Worm (Caenorhabditis elegans) whole organism, early embryonic: ENCODE data around the gene C14C10.2.

Experiments
- B0310.2 ChIP-seq: sonication (generic microtip); optimal IDR thresholded peaks from 2 replicates; lab custom pipeline; 2016; ENCODE audit warnings: mild to moderate bottlenecking, missing genetic modification characterization, missing compliant biosample characterization
- F13C5.2 ChIP-seq: sonication (generic microtip); optimal IDR thresholded peaks from 2 replicates; lab custom pipeline; 2017; ENCODE audit warnings: mild to moderate bottlenecking, missing genetic modification characterization, inconsistent platforms, missing compliant biosample characterization
- aly-1 ChIP-seq: sonication (generic microtip); optimal IDR thresholded peaks from 2 replicates; lab custom pipeline; 2016; ENCODE audit warnings: missing genetic modification characterization, missing compliant biosample characterization
- ama-1 ChIP-seq: fragments of 150-350 bp; optimal IDR thresholded peaks from 2 replicates; lab custom pipeline; 2014
- ceh-13 ChIP-seq: fragments of 200-800 bp; sonication (Bioruptor generic); optimal IDR thresholded peaks from 2 replicates; lab custom pipeline; 2018; ENCODE audit warnings: mild to moderate bottlenecking, missing genetic modification characterization, missing compliant biosample characterization
- ceh-36 ChIP-seq: sonication (generic microtip); optimal IDR thresholded peaks from 2 replicates; lab custom pipeline; 2016; ENCODE audit warnings: missing genetic modification characterization, inconsistent platforms, missing compliant biosample characterization
- ets-7 ChIP-seq: sonication (generic microtip); optimal IDR thresholded peaks from 2 replicates; lab custom pipeline; 2016; ENCODE audit warnings: missing genotype, missing genetic modification characterization, missing compliant biosample characterization
- flt-1 ChIP-seq: fragments of 200-800 bp; sonication (Bioruptor generic); IDR thresholded peaks from 2 replicates; pipeline ENCODE4 v1.3.6; 2022; ENCODE audit warnings: missing genetic modification characterization, missing compliant biosample characterization
- hmbx-1 ChIP-seq: sonication (generic microtip); optimal IDR thresholded peaks from 2 replicates; lab custom pipeline; 2016; ENCODE audit warnings: mild to moderate bottlenecking, missing genetic modification characterization, missing compliant biosample characterization
- hmg-4 ChIP-seq: fragments of 200-800 bp; sonication (Bioruptor generic); optimal IDR thresholded peaks from 2 replicates; lab custom pipeline; 2018; ENCODE audit warnings: mild to moderate bottlenecking, missing genetic modification characterization, missing compliant biosample characterization
- hnd-1 ChIP-seq: sonication (generic microtip); optimal IDR thresholded peaks from 2 replicates; lab custom pipeline; 2016; ENCODE audit warnings: missing genetic modification characterization, missing compliant biosample characterization
- pes-1 ChIP-seq: fragments of 200-800 bp; sonication (Bioruptor generic); IDR thresholded peaks from 2 replicates; pipeline ENCODE4 v1.3.6; 2022; ENCODE audit warnings: missing genetic modification reagents, missing genetic modification characterization, missing compliant biosample characterization
- scrt-1 ChIP-seq: fragments of 200-800 bp; sonication (Bioruptor generic); IDR thresholded peaks from 2 replicates; pipeline ENCODE4 v1.3.6; 2022; ENCODE audit warnings: missing genetic modification characterization, missing compliant biosample characterization
- sea-1 ChIP-seq: fragments of 200-800 bp; sonication (Bioruptor generic); conservative IDR thresholded peaks from 2 replicates; pipeline ENCODE4 v1.3.6; 2022; ENCODE audit warnings: missing genetic modification characterization, missing compliant biosample characterization
- tbx-11 ChIP-seq: fragments of 200-800 bp; sonication (Bioruptor generic); IDR thresholded peaks from 2 replicates; pipeline ENCODE4 v1.3.6; 2022; ENCODE audit warnings: missing genetic modification characterization, missing compliant biosample characterization
- tbx-37 ChIP-seq: fragments of 200-800 bp; sonication (Bioruptor generic); conservative IDR thresholded peaks from 2 replicates; pipeline ENCODE4 v1.3.6; 2022; ENCODE audit warnings: missing genetic modification reagents, missing genetic modification characterization, missing compliant biosample characterization
- tra-4 ChIP-seq: sonication (generic microtip); optimal IDR thresholded peaks from 2 replicates; lab custom pipeline; 2017; ENCODE audit warnings: missing genetic modification characterization, missing compliant biosample characterization

The C14C10.2 gene

ce11 chrV:12590601-12591000 lies 1.7 kb downstream of the C14C10.2 start, which contains the start of gene ttr-43:
TSS of gene ttr-43 (minus strand) at chrV:12590701.
- TF ChIP-seq sea-1 (no peak), scrt-1 (GFP tag; lab: Robert Waterston, UW) (no peak), pes-1 (no peak), hnd-1 (tag; lab: Kevin White, UChicago) (no peak), flt-1 (no peak), ceh-36 (no peak), ceh-13 (no peak), tbx-37 (GFP tag; lab: Robert Waterston, UW) (no peak), tbx-11 (GFP tag; lab: Robert Waterston, UW) (no peak), hmbx-1 (tag; lab: Kevin White, UChicago) (no peak), aly-1 (no peak), B0310.2 (no peak), ets-7 (tag; lab: Kevin White, UChicago) (no peak), hmg-4 (GFP tag; lab: Kevin White, UChicago) (no peak), tra-4 (tag; lab: Kevin White, UChicago) (no peak), F13C5.2 (tag; lab: Kevin White, UChicago) (no peak), ama-1 (lab: Kevin White, UChicago) (no peak)

ce11 chrV:12588030-12588429 lies 4.2 kb downstream of the C14C10.2 start, which contains the start of gene C14C10.1:
TSS of gene C14C10.1 (plus strand) at chrV:12588330.
- TF ChIP-seq ceh-36 (no peak), aly-1 (no peak), hmg-4 (GFP tag; lab: Kevin White, UChicago) (no peak)

- TF ChIP-seq aly-1 = no peak
- no peak for TF ChIP-seq ets-7 (tag; lab: Kevin White, UChicago)
- no peak for TF ChIP-seq F13C5.2 (tag; lab: Kevin White, UChicago)
- no peak for TF ChIP-seq tbx-11 (GFP tag; lab: Robert Waterston, UW)
- no peak for TF ChIP-seq hnd-1 (tag; lab: Kevin White, UChicago)
- TF ChIP-seq sea-1 = no peak
- TF ChIP-seq flt-1 = no peak
- TF ChIP-seq tra-4 (tag; lab: Kevin White, UChicago) = no peak
- TF ChIP-seq scrt-1 (GFP tag; lab: Robert Waterston, UW) = no peak
- TF ChIP-seq ceh-36 = no peak
- no peak for TF ChIP-seq hmg-4 (GFP tag; lab: Kevin White, UChicago)
- TF ChIP-seq ama-1 (lab: Kevin White, UChicago) = no peak
- TF ChIP-seq ceh-13 = no peak
- no peak for TF ChIP-seq B0310.2
- no peak for TF ChIP-seq hmbx-1 (tag; lab: Kevin White, UChicago)
Observed at ce11 chrV:12586793-12587192, 5.5 kb downstream of the C14C10.2 start.

- no peak for TF ChIP-seq B0310.2
- TF ChIP-seq scrt-1 (GFP tag; lab: Robert Waterston, UW) = no peak
- no peak for TF ChIP-seq ceh-13
- TF ChIP-seq flt-1 = no peak
- TF ChIP-seq tra-4 (tag; lab: Kevin White, UChicago) = no peak
- TF ChIP-seq ets-7 (tag; lab: Kevin White, UChicago) = no peak
- no peak for TF ChIP-seq hmg-4 (GFP tag; lab: Kevin White, UChicago)
Observed at ce11 chrV:12584771-12585170, 7.5 kb downstream of the C14C10.2 start.

ce11 chrV:12583421-12583820 lies 8.9 kb downstream of the C14C10.2 start:
- TF ChIP-seq hnd-1 (tag; lab: Kevin White, UChicago) = no peak
- no peak for TF ChIP-seq F13C5.2 (tag; lab: Kevin White, UChicago)
- TF ChIP-seq ets-7 (tag; lab: Kevin White, UChicago) = no peak

- TF ChIP-seq flt-1 (no peak), ceh-36 (no peak), ama-1 (lab: Kevin White, UChicago) (no peak), pes-1 (no peak), ceh-13 (no peak), hnd-1 (tag; lab: Kevin White, UChicago) (no peak), tbx-11 (GFP tag; lab: Robert Waterston, UW) (no peak), sea-1 (no peak), scrt-1 (GFP tag; lab: Robert Waterston, UW) (no peak), tbx-37 (GFP tag; lab: Robert Waterston, UW) (no peak), F13C5.2 (tag; lab: Kevin White, UChicago) (no peak), tra-4 (tag; lab: Kevin White, UChicago) (no peak), ets-7 (tag; lab: Kevin White, UChicago) (no peak), hmbx-1 (tag; lab: Kevin White, UChicago) (no peak), hmg-4 (GFP tag; lab: Kevin White, UChicago) (no peak), aly-1 (no peak), B0310.2 (no peak)
Observed at ce11 chrV:12579299-12579698, 13.0 kb downstream of the C14C10.2 start, which contains the start of gene E02A10.3. TSS of gene E02A10.3 (plus strand) at chrV:12579599.

ce11 chrV:12576495-12576947 lies 15.8 kb downstream of the C14C10.2 start, which contains the start of gene grl-23:
TSS of gene grl-23 (minus strand) at chrV:12576897.
- no peak for TF ChIP-seq ceh-36
- no peak for TF ChIP-seq pes-1
- TF ChIP-seq F13C5.2 (tag; lab: Kevin White, UChicago) = no peak
- no peak for TF ChIP-seq ceh-13
- no peak for TF ChIP-seq aly-1
- no peak for TF ChIP-seq hmg-4 (GFP tag; lab: Kevin White, UChicago)
- TF ChIP-seq tra-4 (tag; lab: Kevin White, UChicago) = no peak
- TF ChIP-seq B0310.2 = no peak
- TF ChIP-seq flt-1 = no peak
- TF ChIP-seq hnd-1 (tag; lab: Kevin White, UChicago) = no peak
- TF ChIP-seq tbx-11 (GFP tag; lab: Robert Waterston, UW) = no peak
- no peak for TF ChIP-seq hmbx-1 (tag; lab: Kevin White, UChicago)
- no peak for TF ChIP-seq tbx-37 (GFP tag; lab: Robert Waterston, UW)
- no peak for TF ChIP-seq sea-1
- TF ChIP-seq ama-1 (lab: Kevin White, UChicago) = no peak
- TF ChIP-seq scrt-1 (GFP tag; lab: Robert Waterston, UW) = no peak
- TF ChIP-seq ets-7 (tag; lab: Kevin White, UChicago) = no peak

- TF ChIP-seq hnd-1 (tag; lab: Kevin White, UChicago) (no peak), ceh-36 (no peak), scrt-1 (GFP tag; lab: Robert Waterston, UW) (no peak), flt-1 (no peak), aly-1 (no peak), ets-7 (tag; lab: Kevin White, UChicago) (no peak), tbx-37 (GFP tag; lab: Robert Waterston, UW) (no peak), ceh-13 (no peak), pes-1 (no peak), F13C5.2 (tag; lab: Kevin White, UChicago) (no peak), B0310.2 (no peak), hmbx-1 (tag; lab: Kevin White, UChicago) (no peak), hmg-4 (GFP tag; lab: Kevin White, UChicago) (no peak), ama-1 (lab: Kevin White, UChicago) (no peak)
Observed at ce11 chrV:12575846-12576245, 16.4 kb downstream of the C14C10.2 start.
